Fruit fly (Drosophila melanogaster): ENCODE data around the gene CG2021.

The CG2021 gene

dm6 chr3L:1777249-1777648 lies at the start of gene CG2021, which contains the start of gene mRpL46:
Gene CG2021 (minus strand): TSS chr3L:1777411.
Gene mRpL46 (plus strand): TSS chr3L:1777439.
- TF ChIP-seq pan (optimal IDR thresholded peaks at IDR 0.05): no peak
- TF ChIP-seq EcR (GFP tag; optimal IDR thresholded peaks at IDR 0.05): no peak
- no peak for TF ChIP-seq CG8478 (optimal IDR thresholded peaks at IDR 0.05)
- no peak for TF ChIP-seq psq (optimal IDR thresholded peaks at IDR 0.05)
- TF ChIP-seq usp (GFP tag; optimal IDR thresholded peaks at IDR 0.05): no peak
- no peak for TF ChIP-seq Dll (optimal IDR thresholded peaks at IDR 0.05)

dm6 chr3L:1822365-1822764 lies 45.2 kb upstream of the CG2021 start:
- no peak for TF ChIP-seq pan (optimal IDR thresholded peaks at IDR 0.05)
- no peak for TF ChIP-seq psq (optimal IDR thresholded peaks at IDR 0.05)
- TF ChIP-seq CG8478 (optimal IDR thresholded peaks at IDR 0.05): no peak

dm6 chr3L:1821140-1821539 lies 43.9 kb upstream of the CG2021 start:
- TF ChIP-seq pan (optimal IDR thresholded peaks at IDR 0.05): no peak
- no peak for TF ChIP-seq EcR (GFP tag; optimal IDR thresholded peaks at IDR 0.05)
- no peak for TF ChIP-seq Dll (optimal IDR thresholded peaks at IDR 0.05)
- TF ChIP-seq psq (optimal IDR thresholded peaks at IDR 0.05): no peak
- no peak for TF ChIP-seq usp (GFP tag; optimal IDR thresholded peaks at IDR 0.05)
- TF ChIP-seq CG8478 (optimal IDR thresholded peaks at IDR 0.05): no peak

- TF ChIP-seq psq (optimal IDR thresholded peaks at IDR 0.05) (no peak), Dll (optimal IDR thresholded peaks at IDR 0.05) (no peak), EcR (GFP tag; optimal IDR thresholded peaks at IDR 0.05) (no peak), pan (optimal IDR thresholded peaks at IDR 0.05) (no peak)
Observed at dm6 chr3L:1818834-1819233, 41.6 kb upstream of the CG2021 start.

- TF ChIP-seq usp (GFP tag; optimal IDR thresholded peaks at IDR 0.05) (no peak), EcR (GFP tag; optimal IDR thresholded peaks at IDR 0.05) (no peak), psq (optimal IDR thresholded peaks at IDR 0.05) (no peak), pan (optimal IDR thresholded peaks at IDR 0.05) (no peak), Dll (optimal IDR thresholded peaks at IDR 0.05) (no peak), CG8478 (optimal IDR thresholded peaks at IDR 0.05) (no peak)
Observed at dm6 chr3L:1817405-1817804, 40.2 kb upstream of the CG2021 start.

- TF ChIP-seq EcR (GFP tag; optimal IDR thresholded peaks at IDR 0.05): no peak
- no peak for TF ChIP-seq pan (optimal IDR thresholded peaks at IDR 0.05)
- no peak for TF ChIP-seq Dll (optimal IDR thresholded peaks at IDR 0.05)
- no peak for TF ChIP-seq usp (GFP tag; optimal IDR thresholded peaks at IDR 0.05)
- no peak for TF ChIP-seq psq (optimal IDR thresholded peaks at IDR 0.05)
- no peak for TF ChIP-seq CG8478 (optimal IDR thresholded peaks at IDR 0.05)
Observed at dm6 chr3L:1816614-1817013, 39.4 kb upstream of the CG2021 start.

- no peak for TF ChIP-seq CG8478 (optimal IDR thresholded peaks at IDR 0.05)
- no peak for TF ChIP-seq usp (GFP tag; optimal IDR thresholded peaks at IDR 0.05)
- no peak for TF ChIP-seq psq (optimal IDR thresholded peaks at IDR 0.05)
- no peak for TF ChIP-seq pan (optimal IDR thresholded peaks at IDR 0.05)
- no peak for TF ChIP-seq Dll (optimal IDR thresholded peaks at IDR 0.05)
- no peak for TF ChIP-seq EcR (GFP tag; optimal IDR thresholded peaks at IDR 0.05)
Observed at dm6 chr3L:1810288-1810687, 33.1 kb upstream of the CG2021 start, which contains the start of gene GV1. Gene GV1 (plus strand): TSS chr3L:1810588.

dm6 chr3L:1808631-1809030 lies 31.4 kb upstream of the CG2021 start:
- TF ChIP-seq Dll (optimal IDR thresholded peaks at IDR 0.05) (no peak), psq (optimal IDR thresholded peaks at IDR 0.05) (no peak), usp (GFP tag; optimal IDR thresholded peaks at IDR 0.05) (no peak), CG8478 (optimal IDR thresholded peaks at IDR 0.05) (no peak), pan (optimal IDR thresholded peaks at IDR 0.05) (no peak), EcR (GFP tag; optimal IDR thresholded peaks at IDR 0.05) (no peak)

dm6 chr3L:1802802-1803201 lies 25.6 kb upstream of the CG2021 start, which contains the start of the genes JTBR and CG42676:
Gene JTBR (minus strand): TSS chr3L:1802856.
Gene CG42676 (plus strand): TSS chr3L:1803107.
- TF ChIP-seq psq (optimal IDR thresholded peaks at IDR 0.05) (peak; percentile 57), Dll (optimal IDR thresholded peaks at IDR 0.05) (no peak)

- TF ChIP-seq EcR (GFP tag; optimal IDR thresholded peaks at IDR 0.05) (no peak), Dll (optimal IDR thresholded peaks at IDR 0.05) (peak; percentile 54)
Observed at dm6 chr3L:1798649-1799048, 21.4 kb upstream of the CG2021 start, which contains the start of gene Patj. Gene Patj (plus strand): TSS chr3L:1798803.

- TF ChIP-seq usp (GFP tag; optimal IDR thresholded peaks at IDR 0.05) (no peak), psq (optimal IDR thresholded peaks at IDR 0.05) (no peak), Dll (optimal IDR thresholded peaks at IDR 0.05) (no peak), EcR (GFP tag; optimal IDR thresholded peaks at IDR 0.05) (no peak), CG8478 (optimal IDR thresholded peaks at IDR 0.05) (no peak), pan (optimal IDR thresholded peaks at IDR 0.05) (no peak)
Observed at dm6 chr3L:1797005-1797404, 19.8 kb upstream of the CG2021 start, which contains the start of gene CG12020. Gene CG12020 (plus strand): TSS chr3L:1797305.

dm6 chr3L:1794943-1795696 lies 17.9 kb upstream of the CG2021 start, which contains the start of the genes alpha-Spec, dlt and Cdc37:
Gene alpha-Spec (minus strand): TSS chr3L:1795328.
Gene dlt (minus strand): TSS chr3L:1795328.
Gene Cdc37 (plus strand): TSS chr3L:1795392.
- TF ChIP-seq pan (optimal IDR thresholded peaks at IDR 0.05) (no peak), psq (optimal IDR thresholded peaks at IDR 0.05) (no peak), Dll (optimal IDR thresholded peaks at IDR 0.05) (no peak), CG8478 (optimal IDR thresholded peaks at IDR 0.05) (no peak), EcR (GFP tag; optimal IDR thresholded peaks at IDR 0.05) (no peak), usp (GFP tag; optimal IDR thresholded peaks at IDR 0.05) (no peak)

Data from whole organism.